Worm (Caenorhabditis elegans) whole organism, L2 larva: ENCODE measurements around the gene bath-20.

ENCODE experiments used
- C34F6.9 ChIP-seq: fragments of 150-350 bp; optimal IDR thresholded peaks from 2 replicates; lab custom pipeline; 2014; ENCODE audit warnings: missing biosample characterization, missing genetic modification characterization
- R02D3.7 ChIP-seq: fragments of 150-350 bp; optimal IDR thresholded peaks from 2 replicates; lab custom pipeline; 2014; ENCODE audit warnings: missing biosample characterization, missing genetic modification characterization
- aly-2 ChIP-seq: fragments of 150-350 bp; optimal IDR thresholded peaks from 2 replicates; lab custom pipeline; 2014; ENCODE audit warnings: missing biosample characterization, missing genetic modification characterization
- ama-1 ChIP-seq: fragments of 150-350 bp; optimal IDR thresholded peaks from 2 replicates; lab custom pipeline; 2018; ENCODE audit warnings: inconsistent platforms
- fos-1 ChIP-seq: fragments of 150-350 bp; optimal IDR thresholded peaks from 2 replicates; lab custom pipeline; 2014; ENCODE audit warnings: missing biosample characterization, missing genetic modification characterization
- lin-13 ChIP-seq: fragments of 150-350 bp; optimal IDR thresholded peaks from 2 replicates; lab custom pipeline; 2014; ENCODE audit warnings: missing biosample characterization, missing genetic modification reagents, missing genetic modification characterization
- mdl-1 ChIP-seq, 2 experiments: fragments of 150-350 bp in 1 of 2; sonication (generic microtip) in 1 of 2; optimal IDR thresholded peaks; 2 replicates each; lab custom pipeline; 2017; ENCODE audit warnings: missing biosample characterization in 2 of 2, missing genetic modification characterization in 2 of 2
- nhr-237 ChIP-seq: fragments of 150-350 bp; optimal IDR thresholded peaks from 2 replicates; lab custom pipeline; 2014; ENCODE audit warnings: missing biosample characterization, missing genetic modification characterization
- nhr-6 ChIP-seq: fragments of 150-350 bp; optimal IDR thresholded peaks from 2 replicates; lab custom pipeline; 2014; ENCODE audit warnings: missing biosample characterization, missing genetic modification characterization
- sem-4 ChIP-seq: fragments of 150-350 bp; optimal IDR thresholded peaks from 2 replicates; lab custom pipeline; 2014; ENCODE audit warnings: missing biosample characterization, missing genetic modification reagents, missing genetic modification characterization
- snpc-4 ChIP-seq: fragments of 150-350 bp; optimal IDR thresholded peaks from 2 replicates; lab custom pipeline; 2014; ENCODE audit warnings: missing biosample characterization, missing genetic modification characterization
- unc-62 ChIP-seq: fragments of 150-350 bp; optimal IDR thresholded peaks from 2 replicates; lab custom pipeline; 2014; ENCODE audit warnings: missing biosample characterization, missing genetic modification reagents, missing genetic modification characterization
- ztf-11 ChIP-seq: sonication (generic microtip); optimal IDR thresholded peaks from 2 replicates; lab custom pipeline; 2017; ENCODE audit warnings: missing biosample characterization, missing genetic modification characterization

DNA sequence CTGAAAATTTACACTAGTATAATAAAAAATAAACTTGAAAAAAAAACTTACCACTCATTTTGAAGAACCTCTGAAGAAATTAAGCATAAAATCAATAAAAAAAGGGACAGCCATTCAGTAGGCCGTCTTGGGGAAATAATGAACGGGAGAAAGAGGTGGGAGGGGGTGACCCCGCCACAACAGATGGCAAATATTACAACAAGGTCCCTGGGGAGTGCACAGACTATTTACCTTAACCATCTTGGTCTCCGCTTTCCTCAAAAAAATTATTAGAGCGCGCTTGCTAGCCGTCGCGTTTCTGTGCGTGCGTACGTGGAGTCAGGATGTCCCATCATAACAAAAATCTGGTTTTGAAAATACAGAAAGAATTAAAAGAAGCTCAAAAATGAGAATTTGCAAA, 49.6 kb upstream of the bath-20 start, which contains the start of gene T16A1.10:
- TF ChIP-seq ama-1 (no peak), sem-4 (tag; lab: Kevin White, UChicago) (no peak), aly-2 (tag; lab: Kevin White, UChicago) (no peak), unc-62 (GFP tag; lab: Kevin White, UChicago) (no peak), mdl-1 (tag; optimal IDR thresholded peaks at IDR 0.05; lab: Kevin White, UChicago) (no peak), nhr-237 (tag; lab: Kevin White, UChicago) (no peak), nhr-6 (tag; lab: Kevin White, UChicago) (no peak), R02D3.7 (tag; lab: Kevin White, UChicago) (no peak), snpc-4 (no peak), C34F6.9 (tag; lab: Kevin White, UChicago) (no peak), ztf-11 (tag; lab: Kevin White, UChicago) (no peak), lin-13 (GFP tag; lab: Kevin White, UChicago) (no peak), fos-1 (tag; lab: Kevin White, UChicago) (no peak)
